Worm (Caenorhabditis elegans): Measurements from ENCODE around the gene bgnt-1.4.
"Not testable (repeated sequence)": the region's sequence is repeated elsewhere in the genome, so short reads cannot be mapped to it uniquely, and the experiment has no call there.

ce11 chrV:4760674-4761073 is at the start of gene bgnt-1.4:
- not testable (repeated sequence) for TF ChIP-seq flt-1 (GFP tag; IDR thresholded peaks at IDR 0.05); ref-1 (GFP tag; conservative IDR thresholded peaks at IDR 0.05); klf-2 (GFP tag; conservative IDR thresholded peaks at IDR 0.05)

All from whole organism, midembryonic.